Fruit fly (Drosophila melanogaster): Measurements from ENCODE around the gene CG46339.

CG46339 gene

dm6 chr3R:26928424-26928823, 12.9 kb downstream of the CG46339 start (continued):
- TF ChIP-seq zf30C (GFP tag; optimal IDR thresholded peaks at IDR 0.05): no peak
- TF ChIP-seq Hr39 (optimal IDR thresholded peaks at IDR 0.05): no peak
- TF ChIP-seq stc (GFP tag; IDR thresholded peaks at IDR 0.05): 0 out of 2 replicates have a peak, but pooled peaks have one; percentile 45
- peak; percentile 34 for TF ChIP-seq kah (GFP tag; optimal IDR thresholded peaks at IDR 0.05)
- TF ChIP-seq Six4 (GFP tag; optimal IDR thresholded peaks at IDR 0.05): no peak
- no peak for TF ChIP-seq bowl (GFP tag; IDR thresholded peaks at IDR 0.05)
- no peak for TF ChIP-seq MESR4 (GFP tag; optimal IDR thresholded peaks at IDR 0.05)
- TF ChIP-seq CG12071 (GFP tag; optimal IDR thresholded peaks at IDR 0.05): peak; percentile 19
- no peak for TF ChIP-seq scrt (GFP tag; optimal IDR thresholded peaks at IDR 0.05)
- TF ChIP-seq bab2 (GFP tag; optimal IDR thresholded peaks at IDR 0.05): no peak
- no peak for TF ChIP-seq CG16863 (GFP tag; optimal IDR thresholded peaks at IDR 0.05)
- TF ChIP-seq CG1233 (GFP tag; optimal IDR thresholded peaks at IDR 0.05): peak; percentile 13
- TF ChIP-seq CG33213 (GFP tag; optimal IDR thresholded peaks at IDR 0.05): no peak
- TF ChIP-seq sob (GFP tag; IDR thresholded peaks at IDR 0.05): peak; percentile 64
- no peak for TF ChIP-seq hb (GFP tag; IDR thresholded peaks at IDR 0.05; ENCODE audit: partially characterized antibody)
- no peak for TF ChIP-seq CG6175 (GFP tag; IDR thresholded peaks at IDR 0.05)
- no peak for TF ChIP-seq Ets65A (GFP tag)
- TF ChIP-seq CG18764 (GFP tag; optimal IDR thresholded peaks at IDR 0.05): no peak
- no peak for TF ChIP-seq H15 (GFP tag; IDR thresholded peaks at IDR 0.05)
- TF ChIP-seq Trl (optimal IDR thresholded peaks at IDR 0.05): no peak
- no peak for TF ChIP-seq Trl (GFP tag; optimal IDR thresholded peaks at IDR 0.05)
- peak; percentile 22 for TF ChIP-seq bcd (GFP tag; optimal IDR thresholded peaks at IDR 0.05)
- TF ChIP-seq CG30020 (tag; optimal IDR thresholded peaks at IDR 0.05): no peak
- TF ChIP-seq gsb-n (tag; optimal IDR thresholded peaks at IDR 0.05): peak; percentile 39
- TF ChIP-seq Ptx1 (GFP tag; IDR thresholded peaks at IDR 0.05): peak; percentile 29; the same call in 1 of the 2 replicates
- no peak for TF ChIP-seq CG15696 (tag; optimal IDR thresholded peaks at IDR 0.05)
- no peak for TF ChIP-seq pum (GFP tag; optimal IDR thresholded peaks at IDR 0.05)
- TF ChIP-seq psq (GFP tag; optimal IDR thresholded peaks at IDR 0.05): no peak
- no peak for TF ChIP-seq mam (GFP tag; optimal IDR thresholded peaks at IDR 0.05)
- no peak for TF ChIP-seq CkIIα-i1 (GFP tag; IDR thresholded peaks at IDR 0.05)
- no peak for TF ChIP-seq abd-A (tag; optimal IDR thresholded peaks at IDR 0.05)
- TF ChIP-seq CG11456 (GFP tag; IDR thresholded peaks at IDR 0.05): no peak
- no peak for TF ChIP-seq CG31388 (GFP tag; optimal IDR thresholded peaks at IDR 0.05)
- TF ChIP-seq CG1602 (GFP tag; optimal IDR thresholded peaks at IDR 0.05): peak; percentile 15
- no peak for TF ChIP-seq cg (GFP tag; optimal IDR thresholded peaks at IDR 0.05)
- no peak for TF ChIP-seq exex (tag; optimal IDR thresholded peaks at IDR 0.05)
- TF ChIP-seq CHES-1-like (GFP tag; optimal IDR thresholded peaks at IDR 0.05): no peak
- TF ChIP-seq chinmo (GFP tag; IDR thresholded peaks at IDR 0.05; ENCODE audit: partially characterized antibody): no peak
- TF ChIP-seq CG13624 (GFP tag; optimal IDR thresholded peaks at IDR 0.05): no peak
- peak; percentile 44 for TF ChIP-seq CG10267 (tag; optimal IDR thresholded peaks at IDR 0.05)
- no peak for TF ChIP-seq CG17612 (GFP tag; IDR thresholded peaks at IDR 0.05)
- no peak for TF ChIP-seq CG32772 (GFP tag; IDR thresholded peaks at IDR 0.05)
- TF ChIP-seq CG10979 (tag; optimal IDR thresholded peaks at IDR 0.05): peak; percentile 60
- peak; percentile 32 for TF ChIP-seq CG8281 (tag; optimal IDR thresholded peaks at IDR 0.05)
- peak; percentile 86 for TF ChIP-seq corto (GFP tag; optimal IDR thresholded peaks at IDR 0.05)
- no peak for TF ChIP-seq CG7372 (GFP tag; IDR thresholded peaks at IDR 0.05)
- no peak for TF ChIP-seq fd64A (GFP tag; optimal IDR thresholded peaks at IDR 0.05)
- TF ChIP-seq CG17829 (tag; optimal IDR thresholded peaks at IDR 0.05): no peak
- TF ChIP-seq CG11696 (GFP tag; IDR thresholded peaks at IDR 0.05): no peak
- TF ChIP-seq HLH54F (GFP tag; optimal IDR thresholded peaks at IDR 0.05): no peak
- peak; percentile 68 for TF ChIP-seq row (GFP tag; IDR thresholded peaks at IDR 0.05)
- TF ChIP-seq CG11247 (GFP tag; IDR thresholded peaks at IDR 0.05): peak; percentile 14; the same call in 1 of the 2 replicates
- peak; percentile 64 for TF ChIP-seq nom (GFP tag; optimal IDR thresholded peaks at IDR 0.05)
